Worm (Caenorhabditis elegans) whole organism, L3 larva: ENCODE results near the gene sri-60.

Experiments used
- elt-2 ChIP-seq: sonication (generic microtip); optimal IDR thresholded peaks from 2 replicates; lab custom pipeline; 2016; ENCODE audit warnings: missing genetic modification reagents, mild to moderate bottlenecking, missing genetic modification characterization, missing compliant biosample characterization
- elt-3 ChIP-seq, 3 experiments: fragments of 150-350 bp in 1 of 3; sonication (generic microtip) in 2 of 3; optimal IDR thresholded peaks; 2 replicates in 2 of 3; 4 replicates in 1 of 3; lab custom pipeline; 2014 to 2017; ENCODE audit warnings: missing biosample characterization in 3 of 3, missing genetic modification characterization in 3 of 3
- nhr-237 ChIP-seq: fragments of 150-350 bp; optimal IDR thresholded peaks from 2 replicates; lab custom pipeline; 2014; ENCODE audit warnings: missing biosample characterization, missing genetic modification characterization
- tbx-2 ChIP-seq: sonication (generic microtip); optimal IDR thresholded peaks from 2 replicates; lab custom pipeline; 2016; ENCODE audit warnings: mild to moderate bottlenecking, missing genetic modification characterization, missing compliant biosample characterization

- TF ChIP-seq tbx-2 (tag; lab: Kevin White, UChicago) (no peak), elt-3 (tag; optimal IDR thresholded peaks at IDR 0.05; lab: Kevin White, UChicago) (no peak), nhr-237 (tag; lab: Kevin White, UChicago) (no peak), elt-2 (no peak)
Measured at ce11 chrII:2702757-2703156, at the start of gene sri-60.
